Worm (Caenorhabditis elegans) whole organism, L4 larva: Measurements from ENCODE around the gene K11E4.1.
A peak's percentile ranks its signal among the peaks of the same experiment; 100 is the strongest.

Experiments used
- F10B5.3 ChIP-seq: sonication (generic microtip); optimal IDR thresholded peaks from 2 replicates; lab custom pipeline; 2016; ENCODE audit warnings: mild to moderate bottlenecking, missing genetic modification characterization, missing compliant biosample characterization
- F37D6.2 ChIP-seq: sonication (generic microtip); optimal IDR thresholded peaks from 2 replicates; lab custom pipeline; 2016; ENCODE audit warnings: mild to moderate bottlenecking, missing genetic modification characterization, missing compliant biosample characterization
- R02D3.7 ChIP-seq: fragments of 150-350 bp; sonication (generic microtip); optimal IDR thresholded peaks from 3 replicates; lab custom pipeline; 2014; ENCODE audit warnings: missing biosample characterization, missing genetic modification characterization
- T26A8.4 ChIP-seq: fragments of 200-800 bp; sonication (Bioruptor generic); IDR thresholded peaks from 2 replicates; pipeline ENCODE4 v1.3.6; 2022; ENCODE audit warnings: missing genetic modification characterization, missing compliant biosample characterization
- Y105C5A.15 ChIP-seq: fragments of 200-800 bp; sonication (Bioruptor generic); IDR thresholded peaks from 2 replicates; pipeline ENCODE4 v1.3.6; 2022; ENCODE audit warnings: missing genetic modification characterization, missing compliant biosample characterization
- Y48G9A.11 ChIP-seq: fragments of 200-800 bp; sonication (Bioruptor generic); IDR thresholded peaks from 2 replicates; pipeline ENCODE4 v1.3.6; 2022; ENCODE audit warnings: missing genetic modification reagents, missing genetic modification characterization, missing compliant biosample characterization
- Y75B8A.6 ChIP-seq: fragments of 200-800 bp; sonication (Bioruptor generic); IDR thresholded peaks from 2 replicates; pipeline ENCODE4 v1.3.6; 2022; ENCODE audit warnings: missing genetic modification reagents, missing genetic modification characterization, missing compliant biosample characterization
- aha-1 ChIP-seq: fragments of 150-350 bp; peaks from one replicate; lab custom pipeline; 2014; ENCODE audit warnings: missing biosample characterization, missing genetic modification characterization
- ama-1 ChIP-seq: fragments of 150-350 bp; optimal IDR thresholded peaks from 2 replicates; lab custom pipeline; 2014; ENCODE audit warnings: inconsistent platforms, mixed read lengths
- ceh-32 ChIP-seq: sonication (generic microtip); optimal IDR thresholded peaks from 2 replicates; lab custom pipeline; 2016; ENCODE audit warnings: mild to moderate bottlenecking, missing genetic modification characterization, missing compliant biosample characterization; ENCODE audit not compliant: poor library complexity
- ces-1 ChIP-seq: fragments of 150-350 bp; sonication (generic microtip); optimal IDR thresholded peaks from 4 replicates; lab custom pipeline; 2014; ENCODE audit warnings: missing biosample characterization, missing genetic modification reagents, missing genetic modification characterization
- ctbp-1 ChIP-seq: fragments of 200-800 bp; sonication (Bioruptor generic); IDR thresholded peaks from 2 replicates; pipeline ENCODE4 v1.3.6; 2022; ENCODE audit warnings: missing genetic modification reagents, missing genetic modification characterization, missing compliant biosample characterization
- daf-16 ChIP-seq, 3 experiments: sonication (generic microtip); optimal IDR thresholded peaks; 2 replicates each; lab custom pipeline; 2016 to 2017; ENCODE audit warnings: missing genetic modification characterization in 3 of 3, missing genetic modification reagents in 3 of 3, mild to moderate bottlenecking in 2 of 3, missing compliant biosample characterization in 2 of 3, missing biosample characterization in 1 of 3, moderate library complexity in 1 of 3
- dmd-6 ChIP-seq: fragments of 200-800 bp; sonication (Bioruptor generic); IDR thresholded peaks from 2 replicates; pipeline ENCODE4 v1.3.6; 2022; ENCODE audit warnings: missing genetic modification reagents, missing genetic modification characterization, missing compliant biosample characterization
- dmd-8 ChIP-seq: fragments of 200-800 bp; sonication (Bioruptor generic); IDR thresholded peaks from 2 replicates; pipeline ENCODE4 v1.3.6; 2022; ENCODE audit warnings: missing genetic modification characterization, missing compliant biosample characterization
- egl-43 ChIP-seq: fragments of 200-800 bp; sonication (Bioruptor generic); IDR thresholded peaks from 2 replicates; pipeline ENCODE4 v1.3.6; 2022; ENCODE audit warnings: missing genetic modification reagents, missing genetic modification characterization, missing compliant biosample characterization
- fkh-10 ChIP-seq: fragments of 150-350 bp; optimal IDR thresholded peaks from 2 replicates; lab custom pipeline; 2014; ENCODE audit warnings: missing biosample characterization, missing genetic modification reagents, missing genetic modification characterization
- hif-1 ChIP-seq, 2 experiments: sonication (generic microtip); optimal IDR thresholded peaks; 2 replicates each; lab custom pipeline; 2016 to 2017; ENCODE audit warnings: missing compliant biosample characterization in 2 of 2, missing genetic modification characterization in 2 of 2, missing genetic modification reagents in 2 of 2, missing genotype in 2 of 2, mild to moderate bottlenecking in 1 of 2
- hlh-11 ChIP-seq: fragments of 200-800 bp; sonication (Bioruptor generic); optimal IDR thresholded peaks from 2 replicates; lab custom pipeline; 2018; ENCODE audit warnings: mild to moderate bottlenecking, missing genetic modification characterization, missing compliant biosample characterization
- hlh-30 ChIP-seq: sonication (generic microtip); optimal IDR thresholded peaks from 2 replicates; lab custom pipeline; 2017; ENCODE audit warnings: antibody characterized with exemption, mild to moderate bottlenecking, missing genetic modification characterization, missing compliant biosample characterization; ENCODE audit not compliant: insufficient read depth
- hmg-1.1 ChIP-seq: fragments of 200-800 bp; sonication (Bioruptor generic); IDR thresholded peaks from 2 replicates; pipeline ENCODE4 v1.3.6; 2022; ENCODE audit warnings: missing genetic modification reagents, missing genetic modification characterization, missing compliant biosample characterization
- jun-1 ChIP-seq: fragments of 150-350 bp; optimal IDR thresholded peaks from 2 replicates; lab custom pipeline; 2014; ENCODE audit warnings: missing biosample characterization, missing genetic modification reagents, missing genetic modification characterization
- lin-13 ChIP-seq: fragments of 150-350 bp; optimal IDR thresholded peaks from 2 replicates; lab custom pipeline; 2014; ENCODE audit warnings: missing biosample characterization, missing genetic modification reagents, missing genetic modification characterization
- lsy-2 ChIP-seq, 2 experiments: fragments of 150-350 bp in 1 of 2; sonication (generic microtip) in 1 of 2; optimal IDR thresholded peaks; 2 replicates each; lab custom pipeline; 2014 to 2017; ENCODE audit warnings: missing biosample characterization in 2 of 2, missing genetic modification characterization in 2 of 2
- mdl-1 ChIP-seq, 2 experiments: fragments of 150-350 bp in 1 of 2; sonication (generic microtip) in 1 of 2; optimal IDR thresholded peaks; 2 replicates each; lab custom pipeline; 2014 to 2017; ENCODE audit warnings: missing biosample characterization in 2 of 2, missing genetic modification characterization in 2 of 2
- mdt-29 ChIP-seq: fragments of 200-800 bp; sonication (Bioruptor generic); IDR thresholded peaks from 2 replicates; pipeline ENCODE4 v1.3.6; 2022; ENCODE audit warnings: missing genetic modification reagents, missing genetic modification characterization, missing compliant biosample characterization
- mep-1 ChIP-seq: fragments of 150-350 bp; sonication (generic microtip); optimal IDR thresholded peaks from 3 replicates; lab custom pipeline; 2014; ENCODE audit warnings: missing biosample characterization, missing genetic modification characterization
- mes-2 ChIP-seq: sonication (generic microtip); optimal IDR thresholded peaks from 2 replicates; lab custom pipeline; 2016; ENCODE audit warnings: missing genotype, mild to moderate bottlenecking, missing genetic modification characterization, missing compliant biosample characterization; ENCODE audit not compliant: poor library complexity, severe bottlenecking
- mxl-3 ChIP-seq: fragments of 200-800 bp; sonication (Bioruptor generic); optimal IDR thresholded peaks from 2 replicates; lab custom pipeline; 2018; ENCODE audit warnings: mild to moderate bottlenecking, missing genetic modification characterization, missing compliant biosample characterization
- nhr-102 ChIP-seq: sonication (generic microtip); optimal IDR thresholded peaks from 2 replicates; lab custom pipeline; 2016; ENCODE audit warnings: mild to moderate bottlenecking, missing genetic modification characterization, moderate library complexity, missing compliant biosample characterization
- nhr-25 ChIP-seq: sonication (generic microtip); optimal IDR thresholded peaks from 2 replicates; lab custom pipeline; 2017; ENCODE audit warnings: missing genetic modification characterization, mild to moderate bottlenecking, missing compliant biosample characterization, antibody characterized with exemption, moderate library complexity, borderline replicate concordance; ENCODE audit not compliant: insufficient read depth
- nhr-28 ChIP-seq: fragments of 150-350 bp; optimal IDR thresholded peaks from 2 replicates; lab custom pipeline; 2014; ENCODE audit warnings: missing biosample characterization, missing genetic modification characterization
- nhr-77 ChIP-seq: fragments of 150-350 bp; optimal IDR thresholded peaks from 2 replicates; lab custom pipeline; 2014; ENCODE audit warnings: missing biosample characterization, missing genetic modification characterization
- php-3 ChIP-seq: fragments of 200-800 bp; sonication (Bioruptor generic); IDR thresholded peaks from 2 replicates; pipeline ENCODE4 v1.3.6; 2022; ENCODE audit warnings: missing genetic modification reagents, missing genetic modification characterization, missing compliant biosample characterization
- rbr-2 ChIP-seq: sonication (generic microtip); optimal IDR thresholded peaks from 2 replicates; lab custom pipeline; 2016; ENCODE audit warnings: missing genotype, missing genetic modification characterization, missing compliant biosample characterization
- sdz-12 ChIP-seq: fragments of 200-800 bp; sonication (Bioruptor generic); optimal IDR thresholded peaks from 2 replicates; lab custom pipeline; 2018; ENCODE audit warnings: mild to moderate bottlenecking, missing genetic modification characterization, missing compliant biosample characterization
- set-16 ChIP-seq: fragments of 200-800 bp; sonication (Bioruptor generic); IDR thresholded peaks from 2 replicates; pipeline ENCODE4 v1.3.6; 2022; ENCODE audit warnings: missing genetic modification reagents, missing genetic modification characterization, missing compliant biosample characterization
- spr-1 ChIP-seq: sonication (generic microtip); optimal IDR thresholded peaks from 2 replicates; lab custom pipeline; 2016; ENCODE audit warnings: mild to moderate bottlenecking, missing genetic modification characterization, missing compliant biosample characterization
- spr-3 ChIP-seq: fragments of 200-800 bp; sonication (Bioruptor generic); optimal IDR thresholded peaks from 2 replicates; lab custom pipeline; 2018; ENCODE audit warnings: mild to moderate bottlenecking, missing genetic modification characterization, missing compliant biosample characterization
- tra-1 ChIP-seq: fragments of 200-800 bp; sonication (Bioruptor generic); IDR thresholded peaks from 2 replicates; pipeline ENCODE4 v1.3.6; 2022; ENCODE audit warnings: missing genetic modification reagents, missing genetic modification characterization, missing compliant biosample characterization
- unc-130 ChIP-seq: sonication (generic microtip); optimal IDR thresholded peaks from 2 replicates; lab custom pipeline; 2016; ENCODE audit warnings: missing genetic modification reagents, missing genetic modification characterization, missing compliant biosample characterization
- unc-62 ChIP-seq, 3 experiments: fragments of 150-350 bp in 1 of 3; sonication (generic microtip); optimal IDR thresholded peaks in 2 of 3; peaks in 1 of 3; 1 replicate in 1 of 3; 2 replicates in 2 of 3; lab custom pipeline; 2014 to 2017; ENCODE audit warnings: missing biosample characterization in 3 of 3, missing genetic modification characterization in 3 of 3, missing genetic modification reagents in 3 of 3, missing genotype in 1 of 3
- zag-1 ChIP-seq: fragments of 150-350 bp; optimal IDR thresholded peaks from 2 replicates; lab custom pipeline; 2014; ENCODE audit warnings: missing biosample characterization, missing genetic modification characterization
- zip-11 ChIP-seq: fragments of 200-800 bp; sonication (Bioruptor generic); IDR thresholded peaks from 2 replicates; pipeline ENCODE4 v1.3.6; 2022; ENCODE audit warnings: missing genetic modification characterization, missing compliant biosample characterization

Gene K11E4.1

DNA sequence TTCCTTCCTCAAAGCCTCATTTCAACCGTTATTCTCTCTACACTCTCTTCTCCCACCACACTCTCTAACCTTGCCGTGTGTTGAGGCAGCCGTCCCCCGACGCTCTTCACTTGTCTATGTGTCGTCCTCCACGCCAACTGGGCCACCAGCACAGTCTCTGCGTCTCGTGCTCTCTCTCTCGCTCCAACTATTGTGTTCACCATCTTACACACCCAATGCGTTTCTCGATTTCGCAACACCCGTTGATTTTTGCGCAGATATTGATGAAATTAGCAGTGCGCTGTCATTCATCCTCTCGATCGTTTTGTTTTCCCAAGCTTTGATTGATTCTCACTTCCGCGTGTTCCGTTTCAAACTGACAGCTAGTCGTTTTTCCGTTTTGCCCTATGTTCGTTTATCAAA, 26.8 kb upstream of the K11E4.1 start:
- no peak for TF ChIP-seq Y105C5A.15
- no peak for TF ChIP-seq spr-3
- peak; percentile 7 for TF ChIP-seq nhr-25 (tag; lab: Kevin White, UChicago)
- TF ChIP-seq fkh-10 (GFP tag; lab: Kevin White, UChicago), result peak; percentile 14
- 0 out of 2 replicates have a peak, but pooled peaks have one; percentile 50 for TF ChIP-seq ctbp-1 (GFP tag; lab: Robert Waterston, UW)
- peak; percentile 43 for TF ChIP-seq F37D6.2 (tag; lab: Kevin White, UChicago)
- TF ChIP-seq unc-130, result no peak
- TF ChIP-seq T26A8.4, result peak; percentile 55; the same call in 1 of the 2 replicates
- TF ChIP-seq Y48G9A.11, result no peak
- peak; percentile 83 for TF ChIP-seq hmg-1.1 (GFP tag; lab: Robert Waterston, UW)
- TF ChIP-seq aha-1 (tag; lab: Kevin White, UChicago), result peak; percentile 96
- TF ChIP-seq unc-62 (GFP tag; optimal IDR thresholded peaks at IDR 0.05 in 1 of 2; lab: Kevin White, UChicago), result peak in 1 of 2 experiments; percentile 98
- no peak for TF ChIP-seq unc-62 (tag; optimal IDR thresholded peaks at IDR 0.05; lab: Kevin White, UChicago)
- TF ChIP-seq lin-13 (GFP tag; lab: Kevin White, UChicago), result peak; percentile 35
- TF ChIP-seq sdz-12 (GFP tag; lab: Kevin White, UChicago), result no peak
- TF ChIP-seq nhr-77 (tag; lab: Kevin White, UChicago), result no peak
- peak; percentile 81 for TF ChIP-seq mxl-3 (GFP tag; lab: Kevin White, UChicago)
- peak; percentile 72 for TF ChIP-seq mep-1 (tag; lab: Kevin White, UChicago)
- peak; percentile 44 for TF ChIP-seq spr-1 (tag; lab: Kevin White, UChicago)
- peak; percentile 59 for TF ChIP-seq F10B5.3 (tag; lab: Kevin White, UChicago)
- TF ChIP-seq zag-1 (tag; lab: Kevin White, UChicago), result peak; percentile 7
- TF ChIP-seq nhr-102 (tag; lab: Kevin White, UChicago), result peak; percentile 22
- TF ChIP-seq hif-1 (tag; optimal IDR thresholded peaks at IDR 0.05; lab: Kevin White, UChicago), result peak in 1 of 2 experiments; percentile 17
- TF ChIP-seq hlh-11 (tag; lab: Kevin White, UChicago), result peak; percentile 73
- no peak for TF ChIP-seq mdt-29 (GFP tag; lab: Robert Waterston, UW)
- TF ChIP-seq php-3 (GFP tag; lab: Robert Waterston, UW), result no peak
- no peak for TF ChIP-seq ama-1 (lab: Kevin White, UChicago)
- TF ChIP-seq dmd-6 (GFP tag; lab: Robert Waterston, UW), result peak; percentile 55
- no peak for TF ChIP-seq zip-11 (GFP tag; lab: Robert Waterston, UW)
- no peak for TF ChIP-seq dmd-8 (GFP tag; lab: Robert Waterston, UW)
- peak; percentile 75 for TF ChIP-seq egl-43 (GFP tag; lab: Robert Waterston, UW)
- peak in 1 of 2 experiments; percentile 43 for TF ChIP-seq lsy-2 (tag; optimal IDR thresholded peaks at IDR 0.05; lab: Kevin White, UChicago)
- no peak for TF ChIP-seq Y75B8A.6
- no peak for TF ChIP-seq ceh-32 (tag; lab: Kevin White, UChicago)
- peak; percentile 27; the same call in 1 of the 2 replicates for TF ChIP-seq tra-1 (GFP tag; lab: Robert Waterston, UW)
- no peak for TF ChIP-seq daf-16 (GFP tag; optimal IDR thresholded peaks at IDR 0.05; lab: Kevin White, UChicago)
- peak; percentile 27 for TF ChIP-seq daf-16 (tag; optimal IDR thresholded peaks at IDR 0.05; lab: Kevin White, UChicago)
- TF ChIP-seq mdl-1 (tag; optimal IDR thresholded peaks at IDR 0.05; lab: Kevin White, UChicago), result peak in 1 of 2 experiments; percentile 68
- TF ChIP-seq mes-2 (tag; lab: Kevin White, UChicago), result peak; percentile 64
- TF ChIP-seq hlh-30, result peak; percentile 58
- TF ChIP-seq set-16, result peak; percentile 35; the same call in 1 of the 2 replicates
- TF ChIP-seq jun-1, result peak; percentile 6
- no peak for TF ChIP-seq ces-1 (GFP tag; lab: Kevin White, UChicago)
- peak; percentile 10 for TF ChIP-seq nhr-28 (tag; lab: Kevin White, UChicago)
- TF ChIP-seq R02D3.7 (tag; lab: Kevin White, UChicago), result no peak
- peak; percentile 76 for TF ChIP-seq rbr-2
- TF ChIP-seq, all 104 proteins: peak for 29
